Fruit fly (Drosophila melanogaster) whole organism, prepupa: ENCODE results near the gene VGlut.

ENCODE experiments used
- CG10631 ChIP-seq: fragments of 200-800 bp; sonication (Bioruptor generic); optimal IDR thresholded peaks from 2 replicates; lab custom pipeline; 2016; ENCODE audit warnings: missing biosample characterization, missing genetic modification characterization
- CG10669 ChIP-seq: fragments of 200-800 bp; sonication (Bioruptor generic); optimal IDR thresholded peaks from 3 replicates; lab custom pipeline; 2018; ENCODE audit warnings: missing biosample characterization, mild to moderate bottlenecking, missing genetic modification characterization, moderate library complexity
- CG11294 ChIP-seq: fragments of 200-800 bp; sonication (Bioruptor generic); IDR thresholded peaks from 2 replicates; pipeline ENCODE4 v1.3.6; 2022; ENCODE audit warnings: missing biosample characterization, missing genetic modification characterization
- CG11762 ChIP-seq: fragments of 200-800 bp; sonication (Bioruptor generic); optimal IDR thresholded peaks from 3 replicates; lab custom pipeline; 2016; ENCODE audit warnings: missing biosample characterization, missing genetic modification characterization; ENCODE audit not compliant: insufficient read depth
- CG11902 ChIP-seq: fragments of 200-800 bp; sonication (Bioruptor generic); optimal IDR thresholded peaks from 3 replicates; lab custom pipeline; 2016; ENCODE audit warnings: missing biosample characterization, missing genetic modification characterization
- CG1621 ChIP-seq: fragments of 200-800 bp; sonication (Bioruptor generic); optimal IDR thresholded peaks from 3 replicates; lab custom pipeline; 2018; ENCODE audit warnings: missing biosample characterization, mild to moderate bottlenecking, missing genetic modification characterization
- CG16779 ChIP-seq: fragments of 200-800 bp; sonication (Bioruptor generic); optimal IDR thresholded peaks from 3 replicates; lab custom pipeline; 2017; ENCODE audit warnings: missing biosample characterization, mild to moderate bottlenecking, missing genetic modification characterization
- CG3032 ChIP-seq: fragments of 200-800 bp; optimal IDR thresholded peaks from 2 replicates; lab custom pipeline; 2019; ENCODE audit warnings: missing biosample characterization, mild to moderate bottlenecking, missing genetic modification characterization, moderate library complexity
- CG34406 ChIP-seq: fragments of 200-800 bp; sonication (Bioruptor generic); optimal IDR thresholded peaks from 3 replicates; lab custom pipeline; 2016; ENCODE audit warnings: missing biosample characterization, missing genetic modification characterization
- CG3919 ChIP-seq: fragments of 200-800 bp; sonication (Bioruptor generic); optimal IDR thresholded peaks from 3 replicates; lab custom pipeline; 2016; ENCODE audit warnings: missing biosample characterization, missing genetic modification characterization
- CG4318 ChIP-seq: fragments of 200-800 bp; sonication (Bioruptor generic); optimal IDR thresholded peaks from 3 replicates; lab custom pipeline; 2017; ENCODE audit warnings: missing biosample characterization, mild to moderate bottlenecking, missing genetic modification characterization
- CG6276 ChIP-seq: fragments of 200-800 bp; sonication (Bioruptor generic); optimal IDR thresholded peaks from 2 replicates; lab custom pipeline; 2017; ENCODE audit warnings: missing biosample characterization, mild to moderate bottlenecking, missing genetic modification characterization
- CG6792 ChIP-seq: fragments of 200-800 bp; sonication (Bioruptor generic); optimal IDR thresholded peaks from 3 replicates; lab custom pipeline; 2016; ENCODE audit warnings: missing biosample characterization, missing genetic modification characterization
- CG6854 ChIP-seq: fragments of 200-800 bp; sonication (Bioruptor generic); optimal IDR thresholded peaks from 2 replicates; lab custom pipeline; 2017; ENCODE audit warnings: missing biosample characterization, mild to moderate bottlenecking, missing genetic modification characterization
- CG7368 ChIP-seq: fragments of 200-800 bp; sonication (Bioruptor generic); optimal IDR thresholded peaks from 3 replicates; lab custom pipeline; 2016; ENCODE audit warnings: missing biosample characterization, missing genetic modification characterization
- CG8119 ChIP-seq: fragments of 200-800 bp; sonication (Bioruptor generic); IDR thresholded peaks from 3 replicates; pipeline ENCODE4 v1.3.6; 2022; ENCODE audit warnings: missing biosample characterization, missing genetic modification characterization
- CG8319 ChIP-seq: fragments of 200-800 bp; sonication (Bioruptor generic); optimal IDR thresholded peaks from 3 replicates; lab custom pipeline; 2016; ENCODE audit warnings: missing biosample characterization, missing genetic modification characterization
- CG9139 ChIP-seq: fragments of 200-800 bp; sonication (Bioruptor generic); optimal IDR thresholded peaks from 3 replicates; lab custom pipeline; 2017; ENCODE audit warnings: missing biosample characterization, mild to moderate bottlenecking, missing genetic modification characterization
- Eip75B ChIP-seq: fragments of 200-800 bp; sonication (Bioruptor generic); optimal IDR thresholded peaks from 3 replicates; lab custom pipeline; 2016; ENCODE audit warnings: missing biosample characterization, missing genetic modification characterization
- Eip78C ChIP-seq: fragments of 200-800 bp; sonication (Bioruptor generic); peaks from one replicate; lab custom pipeline; 2016; ENCODE audit warnings: missing biosample characterization, missing genetic modification characterization
- Eip93F ChIP-seq: fragments of 200-800 bp; sonication (Bioruptor generic); optimal IDR thresholded peaks from 2 replicates; lab custom pipeline; 2016; ENCODE audit warnings: missing biosample characterization, mild to moderate bottlenecking, missing genetic modification characterization
- Ets96B ChIP-seq: fragments of 200-800 bp; optimal IDR thresholded peaks from 2 replicates; lab custom pipeline; 2019; ENCODE audit warnings: missing biosample characterization, mild to moderate bottlenecking, missing genetic modification characterization, moderate library complexity
- Met ChIP-seq: fragments of 200-800 bp; sonication (Bioruptor generic); optimal IDR thresholded peaks from 3 replicates; lab custom pipeline; 2016; ENCODE audit warnings: missing biosample characterization, missing genetic modification characterization
- OdsH ChIP-seq: fragments of 200-800 bp; sonication (Bioruptor generic); optimal IDR thresholded peaks from 3 replicates; lab custom pipeline; 2016; ENCODE audit warnings: missing biosample characterization, missing genetic modification characterization
- Smox ChIP-seq: fragments of 200-800 bp; sonication (Bioruptor generic); optimal IDR thresholded peaks from 3 replicates; lab custom pipeline; 2016; ENCODE audit warnings: missing biosample characterization, missing genetic modification characterization
- Sox102F ChIP-seq: fragments of 200-800 bp; sonication (Bioruptor generic); optimal IDR thresholded peaks from 2 replicates; lab custom pipeline; 2016; ENCODE audit warnings: missing biosample characterization, mild to moderate bottlenecking, missing genetic modification characterization
- Sox15 ChIP-seq: fragments of 200-800 bp; sonication (Bioruptor generic); optimal IDR thresholded peaks from 3 replicates; lab custom pipeline; 2016; ENCODE audit warnings: missing biosample characterization, missing genetic modification characterization
- achi ChIP-seq: fragments of 200-800 bp; sonication (Bioruptor generic); optimal IDR thresholded peaks from 3 replicates; lab custom pipeline; 2016; ENCODE audit warnings: missing biosample characterization, missing genetic modification characterization
- acj6 ChIP-seq: fragments of 200-800 bp; sonication (Bioruptor generic); optimal IDR thresholded peaks from 3 replicates; lab custom pipeline; 2016; ENCODE audit warnings: missing biosample characterization, missing genetic modification characterization
- dsx ChIP-seq: fragments of 200-800 bp; optimal IDR thresholded peaks from 3 replicates; lab custom pipeline; 2019; ENCODE audit warnings: missing biosample characterization, mild to moderate bottlenecking, missing genetic modification characterization, moderate library complexity; ENCODE audit not compliant: poor library complexity, severe bottlenecking
- eg ChIP-seq: fragments of 200-800 bp; sonication (Bioruptor generic); IDR thresholded peaks from 3 replicates; pipeline ENCODE4 v1.3.6; 2022; ENCODE audit warnings: missing biosample characterization, missing genetic modification characterization
- esn ChIP-seq: fragments of 200-800 bp; sonication (Bioruptor generic); optimal IDR thresholded peaks from 2 replicates; lab custom pipeline; 2016; ENCODE audit warnings: missing biosample characterization, mild to moderate bottlenecking, missing genetic modification characterization, moderate library complexity
- fd85E ChIP-seq: fragments of 200-800 bp; sonication (Bioruptor generic); optimal IDR thresholded peaks from 3 replicates; lab custom pipeline; 2016; ENCODE audit warnings: missing biosample characterization, missing genetic modification characterization
- fkh ChIP-seq: fragments of 200-800 bp; sonication (Bioruptor generic); optimal IDR thresholded peaks from 3 replicates; lab custom pipeline; 2017; ENCODE audit warnings: missing biosample characterization, mild to moderate bottlenecking, missing genetic modification characterization, moderate library complexity
- lz ChIP-seq: fragments of 200-800 bp; sonication (Bioruptor generic); optimal IDR thresholded peaks from 3 replicates; lab custom pipeline; 2016; ENCODE audit warnings: missing biosample characterization, missing genetic modification characterization
- net ChIP-seq: fragments of 200-800 bp; sonication (Bioruptor generic); optimal IDR thresholded peaks from 3 replicates; lab custom pipeline; 2016; ENCODE audit warnings: missing biosample characterization, missing genetic modification characterization
- pdm3 ChIP-seq: fragments of 200-800 bp; sonication (Bioruptor generic); optimal IDR thresholded peaks from 3 replicates; lab custom pipeline; 2016; ENCODE audit warnings: missing biosample characterization, missing genetic modification characterization
- spab ChIP-seq: fragments of 200-800 bp; sonication (Bioruptor generic); optimal IDR thresholded peaks from 2 replicates; lab custom pipeline; 2017; ENCODE audit warnings: missing biosample characterization, mild to moderate bottlenecking, missing genetic modification characterization, missing genetic modification reagents
- ss ChIP-seq, 2 experiments: fragments of 200-800 bp; sonication (Bioruptor generic); optimal IDR thresholded peaks; 2 replicates in 1 of 2; 3 replicates in 1 of 2; lab custom pipeline; 2017 to 2018; ENCODE audit warnings: mild to moderate bottlenecking in 2 of 2, missing biosample characterization in 2 of 2, missing genetic modification characterization in 2 of 2, moderate library complexity in 1 of 2
- svp ChIP-seq: fragments of 200-800 bp; sonication (Bioruptor generic); peaks from one replicate; lab custom pipeline; 2016; ENCODE audit warnings: missing biosample characterization, missing genetic modification characterization
- topi ChIP-seq: fragments of 200-800 bp; sonication (Bioruptor generic); optimal IDR thresholded peaks from 3 replicates; lab custom pipeline; 2016; ENCODE audit warnings: missing biosample characterization, missing genetic modification characterization
- vri ChIP-seq: fragments of 200-800 bp; sonication (Bioruptor generic); optimal IDR thresholded peaks from 3 replicates; lab custom pipeline; 2016; ENCODE audit warnings: missing biosample characterization, mild to moderate bottlenecking, missing genetic modification characterization

VGlut gene

DNA sequence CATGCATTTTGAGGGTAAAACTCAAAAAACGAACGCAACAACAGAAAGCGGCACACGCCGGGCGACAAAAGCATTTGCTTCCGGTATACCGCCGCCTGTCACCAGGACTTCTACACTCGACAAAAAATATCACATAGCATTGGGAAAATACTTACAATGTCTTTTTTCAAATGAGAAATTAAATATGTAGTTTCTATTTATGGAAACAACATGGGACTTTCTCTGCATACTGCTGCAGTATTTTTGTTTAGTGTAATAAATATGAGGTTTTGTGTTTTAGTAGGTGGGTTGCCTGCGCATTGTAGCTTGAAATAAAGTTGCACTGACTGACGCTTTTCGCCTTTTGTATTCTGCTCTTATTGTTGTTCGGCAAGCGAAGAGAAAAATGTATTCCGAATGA lies 3.0 kb upstream of the VGlut start (continued):
- TF ChIP-seq dsx (no peak), CG3919 (GFP tag; lab: Kevin White, UChicago) (no peak), OdsH (no peak), CG11902 (GFP tag; lab: Kevin White, UChicago) (no peak), lz (peak; percentile 2), topi (GFP tag; lab: Kevin White, UChicago) (peak; percentile 24), fkh (GFP tag; lab: Kevin White, UChicago) (no peak), CG7368 (no peak), CG10631 (GFP tag; lab: Kevin White, UChicago) (peak; percentile 4), Met (GFP tag; lab: Kevin White, UChicago) (peak; percentile 9), CG9139 (no peak), fd85E (GFP tag; lab: Kevin White, UChicago) (no peak), pdm3 (GFP tag; lab: Kevin White, UChicago) (no peak), CG10669 (GFP tag; lab: Kevin White, UChicago) (peak; percentile 6), achi (GFP tag; lab: Kevin White, UChicago) (no peak), net (GFP tag; lab: Kevin White, UChicago) (no peak), CG6854 (no peak), Sox15 (GFP tag; lab: Kevin White, UChicago) (no peak)

- TF ChIP-seq svp (GFP tag; lab: Kevin White, UChicago) = peak; percentile 55
- peak; percentile 8 for TF ChIP-seq CG10631 (GFP tag; lab: Kevin White, UChicago)
- no peak for TF ChIP-seq Eip78C (GFP tag; lab: Kevin White, UChicago)
These were observed 1.6 kb upstream of the VGlut start for dm6 chr2L:2398459-2398858.

- TF ChIP-seq Sox102F (GFP tag; lab: Kevin White, UChicago) (no peak), svp (GFP tag; lab: Kevin White, UChicago) (peak; percentile 41)
- TF ChIP-seq, all 60 proteins: peak for 1
These were observed 2.1 kb downstream of the VGlut start for dm6 chr2L:2402194-2402593.

DNA sequence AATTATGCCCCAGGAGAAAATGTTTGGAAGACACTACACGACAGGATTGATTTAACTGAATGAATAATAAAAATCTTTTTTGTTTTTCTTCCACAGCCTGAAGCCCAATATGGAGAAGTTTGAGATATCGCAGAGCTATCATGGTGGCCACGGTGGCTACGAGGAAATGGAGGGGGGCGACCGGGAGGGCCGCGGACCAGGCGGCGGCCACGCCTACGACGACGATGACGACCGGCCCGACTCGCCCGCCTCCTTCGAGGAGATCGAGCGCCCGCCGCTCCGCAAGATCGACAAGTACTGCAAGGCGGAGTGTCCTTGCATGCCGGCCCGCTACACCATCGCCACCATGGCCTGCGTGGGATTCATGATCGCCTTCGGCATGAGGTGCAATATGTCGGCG lies 4.5 kb downstream of the VGlut start:
- TF ChIP-seq CG6854 = no peak
- no peak for TF ChIP-seq CG6276 (GFP tag; lab: Kevin White, UChicago)
- TF ChIP-seq ss (GFP tag; optimal IDR thresholded peaks at IDR 0.05; lab: Kevin White, UChicago) = no peak

DNA sequence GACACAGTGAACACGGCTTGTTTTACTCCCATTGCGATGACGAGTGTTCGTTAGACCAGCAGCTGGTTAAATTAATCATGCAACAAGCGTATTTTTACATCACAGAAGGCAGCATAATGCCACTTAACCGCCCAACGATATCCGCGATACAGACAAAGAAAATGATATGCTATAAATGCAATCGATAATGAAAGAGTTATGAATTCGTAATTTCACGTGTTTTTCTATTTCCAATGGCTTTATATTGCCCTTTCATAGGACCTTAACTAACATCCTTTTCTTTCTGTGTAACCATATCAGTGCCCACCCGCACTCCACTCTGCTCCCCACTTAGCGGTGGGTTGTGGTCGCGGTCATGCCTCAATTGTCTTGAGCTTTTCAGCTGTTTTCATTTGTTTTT lies 13.0 kb downstream of the VGlut start:
- TF ChIP-seq CG8119 (GFP tag; lab: Robert Waterston, UW) = peak; percentile 69
- no peak for TF ChIP-seq Smox (GFP tag; lab: Kevin White, UChicago)
- peak; percentile 59; the same call in 1 of the 2 replicates for TF ChIP-seq CG11294 (GFP tag; lab: Robert Waterston, UW)
- no peak for TF ChIP-seq topi (GFP tag; lab: Kevin White, UChicago)
- peak; percentile 38 for TF ChIP-seq CG4318 (GFP tag; lab: Kevin White, UChicago)
- no peak for TF ChIP-seq acj6 (GFP tag; lab: Kevin White, UChicago)
- TF ChIP-seq Eip75B = no peak
- TF ChIP-seq CG1621 (tag; lab: Kevin White, UChicago) = no peak
- TF ChIP-seq eg (GFP tag; lab: Robert Waterston, UW) = peak; percentile 87
- no peak for TF ChIP-seq CG9139
- no peak for TF ChIP-seq CG10631 (GFP tag; lab: Kevin White, UChicago)
- TF ChIP-seq Eip78C (GFP tag; lab: Kevin White, UChicago) = no peak
- TF ChIP-seq CG6792 = no peak
- peak; percentile 34 for TF ChIP-seq OdsH
- TF ChIP-seq CG3032 (tag; lab: Kevin White, UChicago) = no peak
- TF ChIP-seq Eip93F (GFP tag; lab: Kevin White, UChicago) = no peak
- peak; percentile 16 for TF ChIP-seq pdm3 (GFP tag; lab: Kevin White, UChicago)
- no peak for TF ChIP-seq CG16779
- TF ChIP-seq ss (GFP tag; optimal IDR thresholded peaks at IDR 0.05; lab: Kevin White, UChicago) = no peak
- no peak for TF ChIP-seq CG6276 (GFP tag; lab: Kevin White, UChicago)
- TF ChIP-seq dsx = no peak
- no peak for TF ChIP-seq CG7368
- TF ChIP-seq Sox102F (GFP tag; lab: Kevin White, UChicago) = no peak
- TF ChIP-seq esn (GFP tag; lab: Kevin White, UChicago) = no peak
- no peak for TF ChIP-seq CG8319
- TF ChIP-seq CG3919 (GFP tag; lab: Kevin White, UChicago) = no peak
- no peak for TF ChIP-seq lz
- peak; percentile 23 for TF ChIP-seq achi (GFP tag; lab: Kevin White, UChicago)
- no peak for TF ChIP-seq CG11762 (GFP tag; lab: Kevin White, UChicago)
- TF ChIP-seq CG10669 (GFP tag; lab: Kevin White, UChicago) = no peak
- TF ChIP-seq CG11902 (GFP tag; lab: Kevin White, UChicago) = no peak
- TF ChIP-seq spab (GFP tag; lab: Kevin White, UChicago) = no peak
- TF ChIP-seq Ets96B (tag; lab: Kevin White, UChicago) = no peak
- TF ChIP-seq vri (GFP tag; lab: Kevin White, UChicago) = no peak
- TF ChIP-seq svp (GFP tag; lab: Kevin White, UChicago) = no peak
- TF ChIP-seq CG34406 (GFP tag; lab: Kevin White, UChicago) = no peak
